Worm (Caenorhabditis elegans): Measurements from ENCODE around the gene aly-1.
A peak's percentile ranks its signal among the peaks of the same experiment; 100 is the strongest.

aly-1 gene

ce11 chrIV:9088294-9088693 is 20.4 kb upstream of the aly-1 start, which contains the start of gene msa-1:
Gene msa-1, plus strand, starts transcription at chrIV:9088594.
- no peak for TF ChIP-seq madf-9 (GFP tag; conservative IDR thresholded peaks at IDR 0.05)
- TF ChIP-seq dve-1 (tag; optimal IDR thresholded peaks at IDR 0.05; ENCODE audit: insufficient read depth), result no peak
- no peak for TF ChIP-seq lin-38 (GFP tag; IDR thresholded peaks at IDR 0.05)
- no peak for TF ChIP-seq fos-1 (tag; optimal IDR thresholded peaks at IDR 0.05)
- no peak for TF ChIP-seq nhr-11 (tag; optimal IDR thresholded peaks at IDR 0.05)
- no peak for TF ChIP-seq set-16 (GFP tag; IDR thresholded peaks at IDR 0.05)
- TF ChIP-seq duxl-1 (tag; optimal IDR thresholded peaks at IDR 0.05; ENCODE audit: poor library complexity), result no peak
- TF ChIP-seq zag-1 (tag; optimal IDR thresholded peaks at IDR 0.05), result no peak

- TF ChIP-seq unc-62 (GFP tag; optimal IDR thresholded peaks at IDR 0.05 in 1 of 2) (peak in 1 of 2 experiments; percentile 32), unc-62 (tag; optimal IDR thresholded peaks at IDR 0.05) (no peak), nhr-25 (tag; optimal IDR thresholded peaks at IDR 0.05; ENCODE audit: borderline replicate concordance, insufficient read depth) (no peak), Y105C5A.15 (GFP tag; IDR thresholded peaks at IDR 0.05) (no peak), spr-3 (GFP tag; optimal IDR thresholded peaks at IDR 0.05) (no peak), hlh-30 (tag; optimal IDR thresholded peaks at IDR 0.05; ENCODE audit: insufficient read depth) (peak; percentile 60), dve-1 (tag; optimal IDR thresholded peaks at IDR 0.05; ENCODE audit: insufficient read depth) (no peak)
Observed at ce11 chrIV:9090538-9091195, 18.1 kb upstream of the aly-1 start.

- TF ChIP-seq attf-4 (tag; optimal IDR thresholded peaks at IDR 0.05) (no peak), lsy-2 (tag; optimal IDR thresholded peaks at IDR 0.05) (peak in 1 of 2 experiments; percentile 12), cey-2 (tag; optimal IDR thresholded peaks at IDR 0.05; ENCODE audit: borderline replicate concordance, insufficient read depth) (no peak), dmd-6 (GFP tag; IDR thresholded peaks at IDR 0.05) (no peak), D1046.2 (GFP tag; IDR thresholded peaks at IDR 0.05) (no peak), rbr-2 (tag; optimal IDR thresholded peaks at IDR 0.05) (no peak), T20F7.1 (GFP tag; optimal IDR thresholded peaks at IDR 0.05) (no peak), fkh-10 (GFP tag; optimal IDR thresholded peaks at IDR 0.05) (peak; percentile 72), Y75B8A.6 (GFP tag; IDR thresholded peaks at IDR 0.05) (no peak), ZK337.2 (GFP tag; IDR thresholded peaks at IDR 0.05) (no peak), ces-1 (GFP tag; optimal IDR thresholded peaks at IDR 0.05) (peak; percentile 93), aha-1 (tag) (peak; percentile 66), zip-2 (tag; optimal IDR thresholded peaks at IDR 0.05) (no peak), ctbp-1 (GFP tag; IDR thresholded peaks at IDR 0.05) (peak; percentile 67; the same call in 1 of the 2 replicates), lin-38 (GFP tag; IDR thresholded peaks at IDR 0.05) (no peak), pqm-1 (tag; optimal IDR thresholded peaks at IDR 0.05) (no peak), mep-1 (tag; optimal IDR thresholded peaks at IDR 0.05) (peak; percentile 11), vab-7 (GFP tag; IDR thresholded peaks at IDR 0.05) (no peak), tag-97 (GFP tag; IDR thresholded peaks at IDR 0.05) (no peak), dpl-1 (GFP tag; optimal IDR thresholded peaks at IDR 0.05) (no peak)
Observed at ce11 chrIV:9092011-9092410, 16.7 kb upstream of the aly-1 start.

- TF ChIP-seq ama-1 (optimal IDR thresholded peaks at IDR 0.05), result peak; percentile 6
- TF ChIP-seq set-16 (GFP tag; IDR thresholded peaks at IDR 0.05), result no peak
Observed at ce11 chrIV:9093932-9094331, 14.8 kb upstream of the aly-1 start, which contains the start of gene lpl-1. Gene lpl-1, minus strand, starts transcription at chrIV:9094032.

- TF ChIP-seq lin-13 (GFP tag; optimal IDR thresholded peaks at IDR 0.05) (no peak), zip-2 (tag; optimal IDR thresholded peaks at IDR 0.05) (no peak), unc-62 (GFP tag; optimal IDR thresholded peaks at IDR 0.05 in 1 of 2) (no peak), unc-62 (tag; optimal IDR thresholded peaks at IDR 0.05) (no peak), hif-1 (tag; optimal IDR thresholded peaks at IDR 0.05) (no peak), fkh-10 (GFP tag; optimal IDR thresholded peaks at IDR 0.05) (no peak), unc-39 (tag; optimal IDR thresholded peaks at IDR 0.05) (no peak), zfp-2 (tag; optimal IDR thresholded peaks at IDR 0.05) (no peak), ceh-20 (GFP tag; IDR thresholded peaks at IDR 0.05) (no peak), fos-1 (tag; optimal IDR thresholded peaks at IDR 0.05) (no peak), mxl-3 (GFP tag; optimal IDR thresholded peaks at IDR 0.05) (no peak), attf-4 (tag; optimal IDR thresholded peaks at IDR 0.05) (no peak), php-3 (GFP tag; IDR thresholded peaks at IDR 0.05) (no peak), gei-8 (GFP tag; optimal IDR thresholded peaks at IDR 0.05) (no peak)
Observed at ce11 chrIV:9094356-9094755, 14.4 kb upstream of the aly-1 start, which contains the start of gene mrpl-42. Gene mrpl-42, minus strand, starts transcription at chrIV:9094456.

Data from whole organism, L4 larva.